Worm (Caenorhabditis elegans): ENCODE data around the gene skr-21.
A peak's percentile ranks its signal among the peaks of the same experiment; 100 is the strongest.

skr-21 gene

DNA sequence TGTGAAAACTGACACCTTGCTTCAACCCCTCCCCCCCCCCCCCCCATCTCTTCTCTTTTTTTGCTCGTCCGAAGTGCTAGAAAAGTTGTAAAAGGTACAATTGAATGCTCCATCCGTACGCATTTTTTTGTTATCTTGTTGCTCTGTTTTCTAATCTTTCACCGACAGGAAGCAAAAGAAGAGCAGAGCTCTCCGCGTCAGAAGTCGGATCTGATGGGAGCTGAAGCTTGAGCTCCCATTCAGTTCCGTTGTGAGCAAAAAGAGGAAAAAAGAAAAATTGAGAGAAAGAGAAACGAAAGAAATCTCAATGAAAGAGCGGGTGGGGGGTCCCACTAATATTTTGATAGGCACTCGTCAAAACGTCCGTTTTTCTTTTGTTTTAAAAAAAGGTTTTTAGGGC, 19.6 kb downstream of the skr-21 start:
- TF ChIP-seq mab-5 (tag; optimal IDR thresholded peaks at IDR 0.05) (no peak), ces-1 (GFP tag; optimal IDR thresholded peaks at IDR 0.05) (no peak), ceh-39 (tag; optimal IDR thresholded peaks at IDR 0.05) (no peak), cnd-1 (tag; optimal IDR thresholded peaks at IDR 0.05) (no peak), ham-2 (GFP tag; optimal IDR thresholded peaks at IDR 0.05) (no peak), drap-1 (GFP tag; optimal IDR thresholded peaks at IDR 0.05) (no peak), lin-32 (GFP tag; optimal IDR thresholded peaks at IDR 0.05) (no peak), unc-120 (tag; optimal IDR thresholded peaks at IDR 0.05; ENCODE audit: poor library complexity, severe bottlenecking) (peak; percentile 24)

DNA sequence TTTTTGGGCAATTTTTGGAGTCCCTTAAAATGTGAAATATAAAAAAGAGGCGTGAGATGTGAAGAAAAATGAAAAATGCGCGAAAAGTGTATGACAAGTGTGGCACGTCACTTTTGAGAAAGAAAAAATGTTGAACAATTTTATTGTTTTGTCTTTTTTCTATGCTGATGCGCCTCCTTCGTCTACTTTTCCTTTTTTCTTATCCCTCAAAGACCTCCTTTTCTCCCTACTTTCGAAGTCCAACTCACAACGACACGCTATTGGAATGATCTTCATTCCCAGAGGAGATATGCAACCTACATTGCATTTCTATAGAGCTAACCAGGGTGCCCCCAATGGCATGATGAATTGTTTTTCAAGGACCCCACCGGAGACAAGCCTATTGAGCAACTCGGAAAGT, 20.5 kb downstream of the skr-21 start:
- TF ChIP-seq mab-5 (tag; optimal IDR thresholded peaks at IDR 0.05): no peak
- TF ChIP-seq ceh-83 (GFP tag; optimal IDR thresholded peaks at IDR 0.05): no peak
- TF ChIP-seq blmp-1 (tag; optimal IDR thresholded peaks at IDR 0.05): no peak
- no peak for TF ChIP-seq lin-13 (tag; optimal IDR thresholded peaks at IDR 0.05)
- TF ChIP-seq mls-2 (tag; optimal IDR thresholded peaks at IDR 0.05): no peak
- TF ChIP-seq nhr-12 (tag; optimal IDR thresholded peaks at IDR 0.05): no peak
- no peak for TF ChIP-seq snpc-4 (tag; optimal IDR thresholded peaks at IDR 0.05)
- TF ChIP-seq ces-1 (GFP tag; optimal IDR thresholded peaks at IDR 0.05): no peak
- no peak for TF ChIP-seq sem-2 (GFP tag; optimal IDR thresholded peaks at IDR 0.05)

DNA sequence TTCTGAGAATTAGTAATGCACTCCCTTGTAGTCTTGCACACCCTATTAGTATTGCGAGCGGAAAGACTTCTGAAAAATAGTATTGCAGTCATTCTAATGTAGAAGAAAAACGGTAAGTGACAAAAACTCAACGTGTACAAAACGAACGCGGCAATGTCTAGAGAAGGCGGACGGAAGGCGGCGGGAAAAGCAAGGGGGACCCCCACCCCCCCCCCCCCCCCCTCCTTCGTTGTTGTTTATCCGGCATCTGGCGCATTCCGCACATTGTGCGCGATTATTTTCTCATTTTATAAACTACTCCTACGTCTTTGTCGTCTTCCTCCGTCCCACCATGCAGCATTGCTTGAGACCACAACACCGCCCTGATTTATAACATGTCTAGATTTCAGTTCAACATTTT, 24.2 kb downstream of the skr-21 start:
- no peak for TF ChIP-seq ceh-43 (GFP tag; optimal IDR thresholded peaks at IDR 0.05)
- no peak for TF ChIP-seq unc-39 (tag; optimal IDR thresholded peaks at IDR 0.05)
- no peak for TF ChIP-seq M03D4.4 (tag; optimal IDR thresholded peaks at IDR 0.05)
- TF ChIP-seq nhr-12 (tag; optimal IDR thresholded peaks at IDR 0.05): no peak
- TF ChIP-seq mls-2 (tag; optimal IDR thresholded peaks at IDR 0.05): no peak
- no peak for TF ChIP-seq tbx-8 (GFP tag; optimal IDR thresholded peaks at IDR 0.05)
- TF ChIP-seq elt-3 (tag; optimal IDR thresholded peaks at IDR 0.05): no peak
- no peak for TF ChIP-seq lin-13 (tag; optimal IDR thresholded peaks at IDR 0.05)

DNA sequence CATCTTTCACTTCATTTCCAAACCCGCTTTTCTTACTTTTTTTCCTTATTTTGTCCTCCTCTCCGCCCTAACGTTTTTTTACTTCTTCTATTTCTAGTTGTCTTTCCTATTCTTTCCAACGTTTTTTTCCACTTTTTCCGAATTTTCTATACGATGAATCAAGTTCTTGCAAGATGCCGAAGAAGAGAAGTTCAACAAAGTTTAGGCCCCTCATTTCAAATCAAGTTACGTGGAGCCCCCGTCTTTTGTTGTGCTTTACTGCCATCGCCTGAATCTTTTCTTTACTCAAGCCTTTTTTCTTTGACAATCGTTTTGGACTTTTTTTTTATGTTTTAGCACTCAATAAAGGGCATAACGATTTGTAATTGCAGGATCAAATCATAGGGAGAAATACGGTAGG, 25.1 kb downstream of the skr-21 start, which contains the start of gene unc-9:
unc-9 (plus strand) TSS at position 370 of the 400 bp plus-strand sequence.
- TF ChIP-seq ces-1 (GFP tag; optimal IDR thresholded peaks at IDR 0.05) (peak; percentile 58), ceh-39 (tag; optimal IDR thresholded peaks at IDR 0.05) (no peak)

DNA sequence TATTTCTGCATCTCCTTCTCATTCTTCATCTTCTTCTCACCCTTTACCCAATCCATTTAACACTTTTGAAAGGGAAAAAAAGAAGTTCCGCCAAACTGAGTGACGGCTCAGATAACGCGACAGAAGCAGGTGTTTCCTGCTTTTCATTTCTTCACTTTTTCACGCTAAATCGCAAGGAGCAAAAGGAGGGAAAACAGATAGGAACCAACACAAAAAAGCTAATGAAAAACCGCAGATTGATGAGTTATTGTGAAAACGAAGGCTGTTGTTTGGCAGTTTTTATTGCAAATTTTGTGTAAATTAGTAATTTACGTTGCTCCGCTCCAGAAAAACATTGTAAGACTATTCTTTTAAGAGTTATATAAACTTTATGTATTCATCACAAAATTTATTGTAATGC, 26.2 kb downstream of the skr-21 start:
- TF ChIP-seq lsy-2 (tag; optimal IDR thresholded peaks at IDR 0.05): no peak
- TF ChIP-seq ceh-43 (GFP tag; optimal IDR thresholded peaks at IDR 0.05): no peak
- TF ChIP-seq nhr-76 (tag; optimal IDR thresholded peaks at IDR 0.05): no peak
- no peak for TF ChIP-seq drap-1 (GFP tag; optimal IDR thresholded peaks at IDR 0.05)
- TF ChIP-seq elt-3 (tag; optimal IDR thresholded peaks at IDR 0.05): no peak
- TF ChIP-seq lin-32 (GFP tag; optimal IDR thresholded peaks at IDR 0.05): no peak
- TF ChIP-seq unc-62 (GFP tag; optimal IDR thresholded peaks at IDR 0.05): no peak
- TF ChIP-seq ceh-83 (GFP tag; optimal IDR thresholded peaks at IDR 0.05): no peak
- TF ChIP-seq pha-4 (tag; optimal IDR thresholded peaks at IDR 0.05): no peak
- no peak for TF ChIP-seq bed-3 (GFP tag; optimal IDR thresholded peaks at IDR 0.05)
- TF ChIP-seq hlh-1 (tag; optimal IDR thresholded peaks at IDR 0.05): no peak
- no peak for TF ChIP-seq snpc-4 (tag; optimal IDR thresholded peaks at IDR 0.05)
- TF ChIP-seq ceh-39 (tag; optimal IDR thresholded peaks at IDR 0.05): no peak
- no peak for TF ChIP-seq lin-13 (tag; optimal IDR thresholded peaks at IDR 0.05)
- TF ChIP-seq tbx-8 (GFP tag; optimal IDR thresholded peaks at IDR 0.05): no peak
- TF ChIP-seq mls-2 (tag; optimal IDR thresholded peaks at IDR 0.05): no peak
- TF ChIP-seq sem-2 (GFP tag; optimal IDR thresholded peaks at IDR 0.05): no peak
- TF ChIP-seq nhr-2 (tag; optimal IDR thresholded peaks at IDR 0.05): no peak
- no peak for TF ChIP-seq M03D4.4 (tag; optimal IDR thresholded peaks at IDR 0.05)
- no peak for TF ChIP-seq elt-1 (tag; optimal IDR thresholded peaks at IDR 0.05; ENCODE audit: borderline replicate concordance, insufficient read depth)

DNA sequence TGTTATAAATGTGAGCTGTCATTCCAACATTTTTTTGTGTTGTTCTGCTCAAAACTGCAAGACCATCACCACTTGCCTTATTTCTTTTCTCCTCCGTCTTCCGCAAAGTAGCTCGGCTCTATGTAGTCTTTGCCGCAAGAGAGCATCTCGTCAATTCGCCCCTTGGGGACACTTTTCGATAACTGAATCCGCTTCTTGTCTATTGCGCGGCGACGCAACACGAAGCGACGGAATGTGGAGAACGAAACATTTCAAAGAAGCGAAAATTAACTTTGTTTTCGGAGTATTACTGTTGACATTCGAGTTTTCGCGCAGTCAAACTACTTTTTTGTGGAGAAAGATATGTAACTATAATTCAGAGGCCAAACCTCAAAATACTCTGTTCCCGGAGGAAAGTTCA, 28.3 kb downstream of the skr-21 start:
- TF ChIP-seq ces-1 (GFP tag; optimal IDR thresholded peaks at IDR 0.05): peak; percentile 79
- TF ChIP-seq snpc-4 (tag; optimal IDR thresholded peaks at IDR 0.05): no peak

DNA sequence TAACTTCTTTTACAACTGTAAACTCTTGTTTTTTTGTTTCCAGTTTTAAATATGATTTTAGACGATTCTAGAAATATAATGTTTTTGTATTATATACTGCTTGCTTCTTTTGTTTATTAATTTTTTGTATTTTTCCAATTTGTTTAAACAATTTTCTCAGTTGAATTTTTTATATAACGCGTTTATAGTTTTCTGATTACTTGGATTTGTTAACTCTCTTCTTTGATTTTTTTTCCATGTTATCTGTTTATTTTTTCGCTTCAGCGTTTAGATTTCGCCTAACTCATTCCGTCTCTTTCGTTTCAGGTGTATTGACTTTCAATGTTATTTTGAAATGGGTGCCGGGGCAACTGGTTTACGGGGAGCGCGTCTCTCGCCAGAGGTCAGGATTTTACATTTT, 35.6 kb downstream of the skr-21 start, which contains the start of gene gpa-6:
gpa-6 (plus strand) TSS at position 301 of the 400 bp plus-strand sequence.
- TF ChIP-seq snpc-4 (tag; optimal IDR thresholded peaks at IDR 0.05) (no peak), mab-5 (tag; optimal IDR thresholded peaks at IDR 0.05) (no peak), mls-2 (tag; optimal IDR thresholded peaks at IDR 0.05) (no peak), unc-62 (GFP tag; optimal IDR thresholded peaks at IDR 0.05) (no peak)
